Fruit fly (Drosophila melanogaster): ENCODE results near the gene U2af50.

dm6 chrX:16325472-16325871 is 33.4 kb downstream of the U2af50 start, which contains the start of gene CalpC:
- TF ChIP-seq ovo (GFP tag; optimal IDR thresholded peaks at IDR 0.05) (no peak), CG5204 (GFP tag; optimal IDR thresholded peaks at IDR 0.05) (no peak), tj (GFP tag; optimal IDR thresholded peaks at IDR 0.05) (no peak), Mnt (GFP tag; optimal IDR thresholded peaks at IDR 0.05) (no peak), CG12768 (GFP tag; optimal IDR thresholded peaks at IDR 0.05) (no peak), Crg-1 (GFP tag; optimal IDR thresholded peaks at IDR 0.05) (no peak), kay (GFP tag; ENCODE audit: borderline replicate concordance) (no peak), bab1 (GFP tag; optimal IDR thresholded peaks at IDR 0.05) (no peak), CG33017 (tag; optimal IDR thresholded peaks at IDR 0.05) (no peak), CG7045 (GFP tag; optimal IDR thresholded peaks at IDR 0.05) (no peak), CG14711 (tag; optimal IDR thresholded peaks at IDR 0.05) (no peak), cnc (optimal IDR thresholded peaks at IDR 0.05) (no peak)
